Worm (Caenorhabditis elegans) whole organism, L3 larva: ENCODE results near the gene ZK688.4.

Source experiments
- R02D3.7 ChIP-seq: fragments of 150-350 bp; optimal IDR thresholded peaks from 2 replicates; lab custom pipeline; 2014; ENCODE audit warnings: missing biosample characterization, missing genetic modification characterization
- aly-2 ChIP-seq: fragments of 150-350 bp; optimal IDR thresholded peaks from 2 replicates; lab custom pipeline; 2014; ENCODE audit warnings: missing biosample characterization, missing genetic modification characterization
- ceh-16 ChIP-seq: sonication (generic microtip); optimal IDR thresholded peaks from 2 replicates; lab custom pipeline; 2017; ENCODE audit warnings: missing biosample characterization, missing genetic modification characterization
- ceh-28 ChIP-seq: fragments of 150-350 bp; optimal IDR thresholded peaks from 2 replicates; lab custom pipeline; 2014; ENCODE audit warnings: missing biosample characterization, missing genetic modification reagents, missing genetic modification characterization
- ceh-82 ChIP-seq: fragments of 150-350 bp; optimal IDR thresholded peaks from 2 replicates; lab custom pipeline; 2014; ENCODE audit warnings: missing biosample characterization, missing genetic modification characterization
- ceh-9 ChIP-seq: sonication (generic microtip); optimal IDR thresholded peaks from 2 replicates; lab custom pipeline; 2018; ENCODE audit warnings: missing biosample characterization, missing genetic modification characterization
- daf-12 ChIP-seq: fragments of 150-350 bp; optimal IDR thresholded peaks from 2 replicates; lab custom pipeline; 2014; ENCODE audit warnings: missing biosample characterization, missing genetic modification reagents, missing genetic modification characterization
- egl-27 ChIP-seq: sonication (generic microtip); optimal IDR thresholded peaks from 4 replicates; lab custom pipeline; 2017; ENCODE audit warnings: missing biosample characterization, missing genetic modification reagents, missing genetic modification characterization
- egl-5 ChIP-seq: fragments of 150-350 bp; optimal IDR thresholded peaks from 2 replicates; lab custom pipeline; 2017; ENCODE audit warnings: missing biosample characterization, missing genetic modification reagents, missing genetic modification characterization, inconsistent platforms
- elt-1 ChIP-seq: fragments of 150-350 bp; optimal IDR thresholded peaks from 2 replicates; lab custom pipeline; 2014; ENCODE audit warnings: missing biosample characterization, missing genetic modification characterization
- elt-2 ChIP-seq: sonication (generic microtip); optimal IDR thresholded peaks from 2 replicates; lab custom pipeline; 2016; ENCODE audit warnings: missing genetic modification reagents, mild to moderate bottlenecking, missing genetic modification characterization, missing compliant biosample characterization
- elt-3 ChIP-seq, 3 experiments: fragments of 150-350 bp in 1 of 3; sonication (generic microtip) in 2 of 3; optimal IDR thresholded peaks; 2 replicates in 2 of 3; 4 replicates in 1 of 3; lab custom pipeline; 2014 to 2017; ENCODE audit warnings: missing biosample characterization in 3 of 3, missing genetic modification characterization in 3 of 3
- eor-1 ChIP-seq, 2 experiments: fragments of 150-350 bp; optimal IDR thresholded peaks; 2 replicates each; lab custom pipeline; 2014 to 2018; ENCODE audit warnings: missing biosample characterization in 2 of 2, missing genetic modification characterization in 2 of 2
- fkh-10 ChIP-seq: sonication (generic microtip); optimal IDR thresholded peaks from 2 replicates; lab custom pipeline; 2017; ENCODE audit warnings: missing biosample characterization, missing genetic modification reagents, missing genetic modification characterization
- fkh-2 ChIP-seq: fragments of 150-350 bp; optimal IDR thresholded peaks from 2 replicates; lab custom pipeline; 2014; ENCODE audit warnings: missing biosample characterization, missing genetic modification reagents, missing genetic modification characterization
- fos-1 ChIP-seq: fragments of 150-350 bp; optimal IDR thresholded peaks from 2 replicates; lab custom pipeline; 2014; ENCODE audit warnings: missing biosample characterization, missing genetic modification characterization
- hmg-11 ChIP-seq: sonication (generic microtip); optimal IDR thresholded peaks from 2 replicates; lab custom pipeline; 2016; ENCODE audit warnings: missing genetic modification characterization, missing compliant biosample characterization
- jun-1 ChIP-seq: fragments of 150-350 bp; optimal IDR thresholded peaks from 2 replicates; lab custom pipeline; 2014; ENCODE audit warnings: missing biosample characterization, missing genetic modification reagents, missing genetic modification characterization
- lin-15B ChIP-seq: fragments of 150-350 bp; optimal IDR thresholded peaks from 2 replicates; lab custom pipeline; 2014; ENCODE audit warnings: missing biosample characterization, missing genetic modification characterization
- lin-39 ChIP-seq: fragments of 150-350 bp; optimal IDR thresholded peaks from 2 replicates; lab custom pipeline; 2018; ENCODE audit warnings: missing biosample characterization, missing genetic modification reagents, missing genetic modification characterization
- mml-1 ChIP-seq: fragments of 150-350 bp; sonication (generic microtip); optimal IDR thresholded peaks from 3 replicates; lab custom pipeline; 2014; ENCODE audit warnings: missing biosample characterization, missing genetic modification characterization
- nfya-1 ChIP-seq: sonication (generic microtip); optimal IDR thresholded peaks from 2 replicates; lab custom pipeline; 2017; ENCODE audit warnings: missing genetic modification characterization, mild to moderate bottlenecking, missing compliant biosample characterization, antibody characterized with exemption, moderate library complexity; ENCODE audit not compliant: insufficient read depth
- nhr-11 ChIP-seq: fragments of 150-350 bp; optimal IDR thresholded peaks from 2 replicates; lab custom pipeline; 2014; ENCODE audit warnings: missing biosample characterization, missing genetic modification characterization
- nhr-12 ChIP-seq: fragments of 150-350 bp; optimal IDR thresholded peaks from 2 replicates; lab custom pipeline; 2014; ENCODE audit warnings: missing biosample characterization, missing genetic modification characterization
- nhr-23 ChIP-seq: fragments of 150-350 bp; optimal IDR thresholded peaks from 2 replicates; lab custom pipeline; 2014; ENCODE audit warnings: missing biosample characterization, missing genetic modification reagents, missing genetic modification characterization
- nhr-237 ChIP-seq: fragments of 150-350 bp; optimal IDR thresholded peaks from 2 replicates; lab custom pipeline; 2014; ENCODE audit warnings: missing biosample characterization, missing genetic modification characterization
- nhr-25 ChIP-seq: sonication (generic microtip); optimal IDR thresholded peaks from 2 replicates; lab custom pipeline; 2017; ENCODE audit warnings: missing biosample characterization, missing genetic modification characterization
- nhr-43 ChIP-seq: sonication (generic microtip); optimal IDR thresholded peaks from 2 replicates; lab custom pipeline; 2016; ENCODE audit warnings: mild to moderate bottlenecking, missing genetic modification characterization, missing compliant biosample characterization; ENCODE audit not compliant: poor library complexity, severe bottlenecking
- nhr-67 ChIP-seq: fragments of 150-350 bp; optimal IDR thresholded peaks from 2 replicates; lab custom pipeline; 2014; ENCODE audit warnings: missing biosample characterization, missing genetic modification characterization
- nhr-76 ChIP-seq: fragments of 150-350 bp; sonication (generic microtip); optimal IDR thresholded peaks from 5 replicates; lab custom pipeline; 2014; ENCODE audit warnings: missing biosample characterization, missing genetic modification characterization
- pha-4 ChIP-seq: fragments of 150-350 bp; optimal IDR thresholded peaks from 2 replicates; lab custom pipeline; 2014; ENCODE audit warnings: missing biosample characterization, missing genetic modification reagents, missing genetic modification characterization
- pqm-1 ChIP-seq: fragments of 150-350 bp; optimal IDR thresholded peaks from 2 replicates; lab custom pipeline; 2017; ENCODE audit warnings: missing biosample characterization, missing genetic modification characterization, inconsistent platforms
- sea-2 ChIP-seq: fragments of 150-350 bp; sonication (generic microtip); optimal IDR thresholded peaks from 4 replicates; lab custom pipeline; 2014; ENCODE audit warnings: missing biosample characterization, missing genetic modification reagents, missing genetic modification characterization
- skn-1 ChIP-seq: fragments of 150-350 bp; optimal IDR thresholded peaks from 2 replicates; lab custom pipeline; 2014; ENCODE audit warnings: missing biosample characterization, missing genetic modification characterization
- snpc-4 ChIP-seq: fragments of 150-350 bp; optimal IDR thresholded peaks from 2 replicates; lab custom pipeline; 2014; ENCODE audit warnings: missing biosample characterization, missing genetic modification characterization
- tbx-2 ChIP-seq: sonication (generic microtip); optimal IDR thresholded peaks from 2 replicates; lab custom pipeline; 2016; ENCODE audit warnings: mild to moderate bottlenecking, missing genetic modification characterization, missing compliant biosample characterization
- unc-39 ChIP-seq: sonication (generic microtip); optimal IDR thresholded peaks from 4 replicates; lab custom pipeline; 2017; ENCODE audit warnings: missing biosample characterization, missing genetic modification characterization
- unc-62 ChIP-seq: fragments of 150-350 bp; sonication (generic microtip); optimal IDR thresholded peaks from 4 replicates; lab custom pipeline; 2014; ENCODE audit warnings: missing biosample characterization, missing genetic modification reagents, missing genetic modification characterization
- zag-1 ChIP-seq: fragments of 150-350 bp; optimal IDR thresholded peaks from 2 replicates; lab custom pipeline; 2014; ENCODE audit warnings: missing biosample characterization, missing genetic modification characterization
- ztf-4 ChIP-seq: fragments of 150-350 bp; optimal IDR thresholded peaks from 2 replicates; lab custom pipeline; 2014; ENCODE audit warnings: missing biosample characterization, missing genetic modification characterization

Gene ZK688.4

DNA sequence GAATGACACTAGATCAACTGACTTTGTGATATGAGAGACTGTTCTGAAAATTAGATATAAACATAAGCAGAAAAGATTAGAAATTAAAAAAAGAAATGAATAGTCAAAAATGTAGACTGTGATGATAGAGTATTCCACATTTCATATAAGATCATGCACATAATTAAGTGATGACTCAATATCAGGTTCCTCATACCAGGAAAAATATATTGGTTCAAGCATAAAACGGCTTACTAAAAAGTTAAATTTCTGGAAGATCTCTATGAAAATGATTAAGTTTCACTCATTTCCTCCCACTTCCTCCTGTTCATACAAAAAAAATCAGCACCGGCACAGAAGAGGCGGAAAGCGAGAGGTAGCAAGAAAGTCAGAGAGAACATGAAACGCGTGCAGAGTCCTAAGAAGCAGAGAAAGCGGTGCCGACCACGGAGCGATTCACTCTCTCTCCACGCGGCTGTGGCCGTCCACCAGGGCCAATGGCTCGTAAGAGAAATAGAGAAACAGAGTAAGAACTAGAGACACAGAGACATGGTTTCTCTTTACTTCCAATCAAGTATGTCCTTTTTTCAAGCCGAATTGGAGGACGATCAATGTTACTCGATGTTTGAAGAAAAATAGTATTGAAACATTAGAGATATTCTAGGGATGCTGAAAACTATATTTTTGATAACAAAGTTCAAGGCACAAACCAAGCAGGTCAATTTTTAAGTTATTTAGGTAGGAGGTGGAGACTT is 3.1 kb upstream of the ZK688.4 start, which contains the start of the genes ZK688.5 and fahd-1 (continued):
- TF ChIP-seq zag-1: no peak
- peak; percentile 25 for TF ChIP-seq ceh-82 (tag; lab: Kevin White, UChicago)
- TF ChIP-seq nhr-43: peak; percentile 75
- TF ChIP-seq lin-15B (tag; lab: Kevin White, UChicago): peak; percentile 69
- peak; percentile 47 for TF ChIP-seq snpc-4 (tag; lab: Kevin White, UChicago)
- no peak for TF ChIP-seq sea-2
- TF ChIP-seq ceh-28 (tag; lab: Kevin White, UChicago): peak; percentile 66
- no peak for TF ChIP-seq aly-2 (tag; lab: Kevin White, UChicago)
- TF ChIP-seq nhr-76 (tag; lab: Kevin White, UChicago): peak; percentile 38
- no peak for TF ChIP-seq elt-1 (tag; lab: Kevin White, UChicago)
- peak; percentile 77 for TF ChIP-seq hmg-11 (tag; lab: Kevin White, UChicago)
- peak; percentile 66 for TF ChIP-seq nhr-23 (tag; lab: Kevin White, UChicago)
- TF ChIP-seq skn-1 (tag; lab: Kevin White, UChicago): no peak

DNA sequence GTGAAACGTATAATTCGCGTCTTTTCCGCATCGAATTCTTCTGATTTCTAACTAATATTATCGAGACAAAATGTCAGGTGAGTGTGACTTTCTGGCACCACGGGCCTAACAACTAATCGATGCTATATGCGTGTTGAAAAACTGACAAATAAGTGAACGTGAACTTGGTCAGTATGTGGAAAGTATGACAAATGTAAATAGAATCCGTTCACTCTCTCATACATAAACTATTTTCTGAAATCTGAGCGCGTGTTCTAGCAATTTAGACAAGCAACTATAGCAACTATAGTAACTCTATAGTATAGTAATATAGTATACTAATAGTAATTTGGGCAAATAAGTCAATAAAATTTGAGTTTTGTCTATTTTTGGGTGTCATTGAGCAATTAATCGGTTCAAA is 2.5 kb upstream of the ZK688.4 start:
- TF ChIP-seq nfya-1 (no peak), pha-4 (tag; lab: Kevin White, UChicago) (peak; percentile 68)
- TF ChIP-seq, all 47 proteins: peak for 1

DNA sequence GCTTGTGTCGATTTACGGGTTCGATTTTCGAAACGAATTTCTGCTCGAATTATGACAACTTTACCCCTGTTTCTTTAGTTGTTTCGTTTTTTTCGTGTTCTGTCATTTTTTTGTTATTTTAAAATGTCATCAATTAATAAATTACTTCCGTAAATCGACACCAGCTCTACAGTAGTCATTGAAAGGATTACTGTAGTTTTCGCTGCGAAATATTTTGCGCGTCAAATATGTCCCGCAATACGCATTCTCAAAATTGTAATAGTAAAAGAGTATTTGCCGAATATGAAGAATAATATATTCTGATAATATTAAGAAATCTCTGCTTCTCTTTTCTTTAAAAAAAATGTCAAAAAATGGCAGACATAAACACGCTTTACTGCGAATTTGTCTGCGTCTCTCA is 1.6 kb upstream of the ZK688.4 start:
- no peak for TF ChIP-seq nhr-11 (tag; lab: Kevin White, UChicago)
- TF ChIP-seq nfya-1: peak; percentile 7

DNA sequence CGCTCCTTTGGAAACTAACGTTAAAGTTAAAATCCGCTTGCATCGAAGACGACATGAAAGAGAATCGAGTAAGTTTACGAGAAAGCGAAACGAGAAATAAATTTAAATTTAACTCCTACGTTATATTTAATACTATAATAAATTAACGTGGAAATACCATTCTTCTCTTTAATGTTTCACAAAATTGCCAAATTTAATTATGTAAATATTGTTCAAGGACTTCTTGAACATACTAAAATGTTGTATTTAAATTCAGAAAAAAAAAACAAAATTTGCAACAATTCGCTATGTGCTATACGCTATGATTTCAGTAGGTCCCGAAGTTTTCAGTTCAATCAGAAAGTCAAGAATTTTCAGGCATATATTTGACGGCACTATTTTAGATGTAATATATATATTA is 2.1 kb downstream of the ZK688.4 start, which contains the start of gene ZK688.10:
TSS of gene ZK688.10 (minus strand) at position 101 of the 400 bp plus-strand sequence.
- TF ChIP-seq nhr-67 (no peak), nhr-237 (no peak), nhr-25 (no peak), elt-3 (tag; optimal IDR thresholded peaks at IDR 0.05; lab: Kevin White, UChicago) (no peak), snpc-4 (tag; lab: Kevin White, UChicago) (no peak), elt-1 (tag; lab: Kevin White, UChicago) (no peak), ceh-9 (no peak), nhr-23 (tag; lab: Kevin White, UChicago) (no peak), elt-2 (no peak), eor-1 (tag; optimal IDR thresholded peaks at IDR 0.05; lab: Kevin White, UChicago) (no peak), ceh-28 (tag; lab: Kevin White, UChicago) (no peak), nhr-11 (tag; lab: Kevin White, UChicago) (no peak), zag-1 (no peak), tbx-2 (tag; lab: Kevin White, UChicago) (no peak), fkh-2 (no peak), R02D3.7 (tag; lab: Kevin White, UChicago) (no peak)

DNA sequence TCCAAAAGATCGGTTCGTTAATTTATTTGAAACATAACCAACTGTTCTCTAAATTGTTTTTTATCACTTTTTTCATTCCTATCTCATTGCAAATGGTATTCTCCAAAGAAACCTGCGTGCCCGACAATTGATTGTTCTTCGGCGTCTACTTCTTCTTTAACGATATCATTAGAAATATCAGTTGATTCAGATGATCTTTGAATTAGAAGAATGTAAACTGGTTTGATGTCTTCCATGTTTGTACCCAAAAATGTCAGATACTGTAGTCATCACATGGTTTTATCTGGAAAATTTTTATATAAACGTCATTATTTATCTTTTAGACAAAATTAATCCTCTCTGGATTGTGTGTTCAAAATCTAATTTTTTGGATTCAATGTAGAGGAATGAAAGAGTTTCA is 2.9 kb downstream of the ZK688.4 start:
- TF ChIP-seq nfya-1 (no peak), jun-1 (tag; lab: Kevin White, UChicago) (no peak), elt-3 (tag; optimal IDR thresholded peaks at IDR 0.05; lab: Kevin White, UChicago) (no peak), ceh-82 (tag; lab: Kevin White, UChicago) (no peak), nhr-23 (tag; lab: Kevin White, UChicago) (peak; percentile 71), egl-27 (tag; lab: Kevin White, UChicago) (no peak), aly-2 (tag; lab: Kevin White, UChicago) (no peak), unc-39 (tag; lab: Kevin White, UChicago) (no peak), fkh-2 (no peak), mml-1 (tag; lab: Kevin White, UChicago) (no peak), nhr-12 (tag; lab: Kevin White, UChicago) (no peak), fkh-10 (GFP tag; lab: Kevin White, UChicago) (no peak), nhr-237 (no peak), ceh-16 (tag; lab: Kevin White, UChicago) (no peak), daf-12 (tag; lab: Kevin White, UChicago) (no peak), lin-39 (no peak), pqm-1 (no peak), nhr-43 (peak; percentile 57), fos-1 (tag; lab: Kevin White, UChicago) (no peak), tbx-2 (tag; lab: Kevin White, UChicago) (no peak), ceh-28 (tag; lab: Kevin White, UChicago) (peak; percentile 2), ceh-9 (no peak), unc-62 (no peak), R02D3.7 (tag; lab: Kevin White, UChicago) (no peak), egl-5 (tag; lab: Kevin White, UChicago) (no peak), pha-4 (tag; lab: Kevin White, UChicago) (no peak), hmg-11 (tag; lab: Kevin White, UChicago) (no peak), nhr-76 (tag; lab: Kevin White, UChicago) (peak; percentile 22), ztf-4 (no peak), nhr-25 (peak; percentile 12)
